Worm (Caenorhabditis elegans) whole organism, late embryonic: Measurements from ENCODE around the gene F32D1.3.

Source experiments
- K09A11.1 ChIP-seq: sonication (generic microtip); optimal IDR thresholded peaks from 2 replicates; lab custom pipeline; 2017; ENCODE audit warnings: antibody characterized with exemption, mild to moderate bottlenecking, missing genetic modification characterization, missing compliant biosample characterization; ENCODE audit not compliant: insufficient read depth
- T23F11.4 ChIP-seq: fragments of 200-800 bp; sonication (Bioruptor generic); optimal IDR thresholded peaks from 2 replicates; lab custom pipeline; 2018; ENCODE audit warnings: mild to moderate bottlenecking, missing genetic modification characterization, missing compliant biosample characterization
- che-1 ChIP-seq: sonication (generic microtip); optimal IDR thresholded peaks from 2 replicates; lab custom pipeline; 2016; ENCODE audit warnings: mild to moderate bottlenecking, missing genetic modification characterization, missing compliant biosample characterization
- ets-4 ChIP-seq: sonication (generic microtip); optimal IDR thresholded peaks from 2 replicates; lab custom pipeline; 2016; ENCODE audit warnings: missing genetic modification characterization, missing compliant biosample characterization
- hlh-13 ChIP-seq: fragments of 200-800 bp; sonication (Bioruptor generic); optimal IDR thresholded peaks from 2 replicates; lab custom pipeline; 2018; ENCODE audit warnings: mild to moderate bottlenecking, missing genetic modification characterization, missing compliant biosample characterization
- pha-4 ChIP-seq: fragments of 150-350 bp; optimal IDR thresholded peaks from 2 replicates; lab custom pipeline; 2018; ENCODE audit warnings: missing biosample characterization, missing genetic modification reagents, missing genetic modification characterization
- ref-2 ChIP-seq: sonication (generic microtip); optimal IDR thresholded peaks from 2 replicates; lab custom pipeline; 2016; ENCODE audit warnings: missing genetic modification characterization, missing compliant biosample characterization
- sox-2 ChIP-seq: fragments of 200-800 bp; sonication (Bioruptor generic); IDR thresholded peaks from 2 replicates; pipeline ENCODE4 v1.3.6; 2022; ENCODE audit warnings: missing genetic modification reagents, missing genetic modification characterization, missing compliant biosample characterization
- sox-4 ChIP-seq: sonication (generic microtip); optimal IDR thresholded peaks from 2 replicates; lab custom pipeline; 2017; ENCODE audit warnings: mild to moderate bottlenecking, missing genetic modification characterization, inconsistent platforms, missing compliant biosample characterization
- unc-86 ChIP-seq: sonication (generic microtip); optimal IDR thresholded peaks from 2 replicates; lab custom pipeline; 2016; ENCODE audit warnings: missing genetic modification characterization, missing compliant biosample characterization

- TF ChIP-seq che-1 (no peak), ets-4 (tag; lab: Kevin White, UChicago) (no peak), hlh-13 (GFP tag; lab: Kevin White, UChicago) (no peak), unc-86 (tag; lab: Kevin White, UChicago) (no peak), T23F11.4 (GFP tag; lab: Kevin White, UChicago) (no peak), ref-2 (tag; lab: Kevin White, UChicago) (no peak), sox-4 (tag; lab: Kevin White, UChicago) (no peak), K09A11.1 (no peak), pha-4 (tag; lab: Kevin White, UChicago) (no peak), sox-2 (GFP tag; lab: Robert Waterston, UW) (no peak)
These were observed 16.3 kb upstream of the F32D1.3 start, which contains the start of gene F32D1.8 for ce11 chrV:4377622-4378021.
